Fruit fly (Drosophila melanogaster) whole organism, prepupa: Measurements from ENCODE around the gene MICU3.

Source experiments
- Blimp-1 ChIP-seq: fragments of 200-800 bp; sonication (Bioruptor generic); optimal IDR thresholded peaks from 3 replicates; lab custom pipeline; 2017; ENCODE audit warnings: missing biosample characterization, missing genetic modification characterization, mild to moderate bottlenecking, moderate library complexity, missing genetic modification reagents
- CG10631 ChIP-seq: fragments of 200-800 bp; sonication (Bioruptor generic); optimal IDR thresholded peaks from 2 replicates; lab custom pipeline; 2016; ENCODE audit warnings: missing biosample characterization, missing genetic modification characterization
- CG15336 ChIP-seq: fragments of 200-800 bp; sonication (Bioruptor generic); IDR thresholded peaks from 2 replicates; pipeline ENCODE4 v1.3.6; 2022; ENCODE audit warnings: missing biosample characterization, missing genetic modification characterization
- CG1621 ChIP-seq: fragments of 200-800 bp; sonication (Bioruptor generic); optimal IDR thresholded peaks from 3 replicates; lab custom pipeline; 2018; ENCODE audit warnings: missing biosample characterization, mild to moderate bottlenecking, missing genetic modification characterization
- CG16779 ChIP-seq: fragments of 200-800 bp; sonication (Bioruptor generic); optimal IDR thresholded peaks from 3 replicates; lab custom pipeline; 2017; ENCODE audit warnings: missing biosample characterization, mild to moderate bottlenecking, missing genetic modification characterization
- CG32006 ChIP-seq: fragments of 200-800 bp; sonication (Bioruptor generic); optimal IDR thresholded peaks from 3 replicates; lab custom pipeline; 2017; ENCODE audit warnings: missing biosample characterization, mild to moderate bottlenecking, missing genetic modification characterization
- CG3919 ChIP-seq: fragments of 200-800 bp; sonication (Bioruptor generic); optimal IDR thresholded peaks from 3 replicates; lab custom pipeline; 2016; ENCODE audit warnings: missing biosample characterization, missing genetic modification characterization
- CG4318 ChIP-seq: fragments of 200-800 bp; sonication (Bioruptor generic); optimal IDR thresholded peaks from 3 replicates; lab custom pipeline; 2017; ENCODE audit warnings: missing biosample characterization, mild to moderate bottlenecking, missing genetic modification characterization
- CG6163 ChIP-seq: fragments of 200-800 bp; sonication (Bioruptor generic); IDR thresholded peaks from 3 replicates; pipeline ENCODE4 v1.3.6; 2022; ENCODE audit warnings: missing biosample characterization, missing genetic modification characterization
- CG6276 ChIP-seq: fragments of 200-800 bp; sonication (Bioruptor generic); optimal IDR thresholded peaks from 2 replicates; lab custom pipeline; 2017; ENCODE audit warnings: missing biosample characterization, mild to moderate bottlenecking, missing genetic modification characterization
- CG6808 ChIP-seq: fragments of 200-800 bp; sonication (Bioruptor generic); optimal IDR thresholded peaks from 3 replicates; lab custom pipeline; 2017; ENCODE audit warnings: missing biosample characterization, missing genetic modification characterization, mild to moderate bottlenecking, moderate library complexity, missing genetic modification reagents
- CG8119 ChIP-seq: fragments of 200-800 bp; sonication (Bioruptor generic); IDR thresholded peaks from 3 replicates; pipeline ENCODE4 v1.3.6; 2022; ENCODE audit warnings: missing biosample characterization, missing genetic modification characterization
- Eip93F ChIP-seq: fragments of 200-800 bp; sonication (Bioruptor generic); optimal IDR thresholded peaks from 2 replicates; lab custom pipeline; 2016; ENCODE audit warnings: missing biosample characterization, mild to moderate bottlenecking, missing genetic modification characterization
- Ets21C ChIP-seq: fragments of 200-800 bp; sonication (Bioruptor generic); optimal IDR thresholded peaks from 3 replicates; lab custom pipeline; 2016; ENCODE audit warnings: missing biosample characterization, missing genetic modification characterization
- Ets96B ChIP-seq: fragments of 200-800 bp; optimal IDR thresholded peaks from 2 replicates; lab custom pipeline; 2019; ENCODE audit warnings: missing biosample characterization, mild to moderate bottlenecking, missing genetic modification characterization, moderate library complexity
- Hr38 ChIP-seq: sonication (Bioruptor generic); optimal IDR thresholded peaks from 2 replicates; lab custom pipeline; 2016; ENCODE audit warnings: missing biosample characterization, missing genetic modification characterization
- Hr4 ChIP-seq: fragments of 200-800 bp; sonication (Bioruptor generic); optimal IDR thresholded peaks from 3 replicates; lab custom pipeline; 2016; ENCODE audit warnings: missing biosample characterization, missing genetic modification characterization
- Sox14 ChIP-seq: fragments of 200-800 bp; sonication (Bioruptor generic); optimal IDR thresholded peaks from 3 replicates; lab custom pipeline; 2016; ENCODE audit warnings: missing biosample characterization, missing genetic modification characterization
- acj6 ChIP-seq: fragments of 200-800 bp; sonication (Bioruptor generic); optimal IDR thresholded peaks from 3 replicates; lab custom pipeline; 2016; ENCODE audit warnings: missing biosample characterization, missing genetic modification characterization
- cyc ChIP-seq: fragments of 200-800 bp; sonication (Bioruptor generic); optimal IDR thresholded peaks from 3 replicates; lab custom pipeline; 2016; ENCODE audit warnings: missing biosample characterization, missing genetic modification characterization
- dac ChIP-seq: fragments of 200-800 bp; sonication (Bioruptor generic); optimal IDR thresholded peaks from 2 replicates; lab custom pipeline; 2017; ENCODE audit warnings: missing biosample characterization, mild to moderate bottlenecking, missing genetic modification characterization
- dsx ChIP-seq: fragments of 200-800 bp; optimal IDR thresholded peaks from 3 replicates; lab custom pipeline; 2019; ENCODE audit warnings: missing biosample characterization, mild to moderate bottlenecking, missing genetic modification characterization, moderate library complexity; ENCODE audit not compliant: poor library complexity, severe bottlenecking
- eg ChIP-seq: fragments of 200-800 bp; sonication (Bioruptor generic); IDR thresholded peaks from 3 replicates; pipeline ENCODE4 v1.3.6; 2022; ENCODE audit warnings: missing biosample characterization, missing genetic modification characterization
- fd59A ChIP-seq: fragments of 200-800 bp; sonication (Bioruptor generic); optimal IDR thresholded peaks from 2 replicates; lab custom pipeline; 2017; ENCODE audit warnings: missing biosample characterization, mild to moderate bottlenecking, missing genetic modification characterization, missing genetic modification reagents
- fd85E ChIP-seq: fragments of 200-800 bp; sonication (Bioruptor generic); optimal IDR thresholded peaks from 3 replicates; lab custom pipeline; 2016; ENCODE audit warnings: missing biosample characterization, missing genetic modification characterization
- fkh ChIP-seq: fragments of 200-800 bp; sonication (Bioruptor generic); optimal IDR thresholded peaks from 3 replicates; lab custom pipeline; 2017; ENCODE audit warnings: missing biosample characterization, mild to moderate bottlenecking, missing genetic modification characterization, moderate library complexity
- net ChIP-seq: fragments of 200-800 bp; sonication (Bioruptor generic); optimal IDR thresholded peaks from 3 replicates; lab custom pipeline; 2016; ENCODE audit warnings: missing biosample characterization, missing genetic modification characterization
- spab ChIP-seq: fragments of 200-800 bp; sonication (Bioruptor generic); optimal IDR thresholded peaks from 2 replicates; lab custom pipeline; 2017; ENCODE audit warnings: missing biosample characterization, mild to moderate bottlenecking, missing genetic modification characterization, missing genetic modification reagents
- ss ChIP-seq, 2 experiments: fragments of 200-800 bp; sonication (Bioruptor generic); optimal IDR thresholded peaks; 2 replicates in 1 of 2; 3 replicates in 1 of 2; lab custom pipeline; 2017 to 2018; ENCODE audit warnings: mild to moderate bottlenecking in 2 of 2, missing biosample characterization in 2 of 2, missing genetic modification characterization in 2 of 2, moderate library complexity in 1 of 2

The MICU3 gene

DNA sequence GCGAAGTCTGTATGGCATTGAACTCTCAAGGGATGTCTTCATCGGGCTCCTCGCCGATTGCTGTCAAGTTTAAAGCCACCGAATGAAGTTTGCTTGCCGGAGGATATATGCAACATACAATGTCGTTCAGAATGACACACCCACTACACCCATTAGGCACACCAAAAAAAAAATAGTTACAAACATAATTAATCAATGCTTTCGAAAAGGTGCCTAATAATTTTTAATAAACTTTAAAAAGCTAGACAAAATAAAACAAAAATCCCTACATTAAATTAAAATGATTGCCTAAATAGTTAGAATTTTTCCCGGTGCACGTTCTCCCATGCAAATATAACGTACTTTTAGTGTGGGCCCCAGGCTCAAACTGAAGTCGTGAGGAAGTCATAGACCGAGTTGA, 34.6 kb upstream of the MICU3 start (continued):
- TF ChIP-seq spab (GFP tag; lab: Kevin White, UChicago) = no peak
- TF ChIP-seq CG16779 (tag; lab: Kevin White, UChicago) = no peak
- peak; percentile 19 for TF ChIP-seq CG3919 (GFP tag; lab: Kevin White, UChicago)
- TF ChIP-seq Hr4 (GFP tag; lab: Kevin White, UChicago) = peak; percentile 22
- no peak for TF ChIP-seq Blimp-1 (GFP tag; lab: Kevin White, UChicago)
- TF ChIP-seq Sox14 (GFP tag; lab: Kevin White, UChicago) = peak; percentile 3
- no peak for TF ChIP-seq CG10631

DNA sequence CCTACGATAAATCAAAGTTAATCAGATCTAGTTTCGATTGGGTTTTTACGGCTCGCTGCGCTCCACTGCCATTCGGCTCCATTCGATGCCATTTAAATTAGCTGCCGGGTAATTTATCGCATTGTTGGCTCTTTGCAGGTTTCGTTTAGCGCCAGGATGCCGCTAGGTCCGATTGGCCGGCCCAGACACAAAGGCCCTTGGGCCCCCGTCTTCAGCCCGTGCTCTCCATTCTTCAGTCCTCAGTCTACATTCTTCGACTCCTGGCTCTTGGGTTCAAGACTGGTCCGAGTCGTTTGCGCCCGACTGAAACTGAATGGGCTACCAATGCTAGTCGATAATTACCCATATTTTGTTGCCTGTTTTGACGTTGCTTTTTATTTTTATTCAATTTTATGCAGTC, 33.9 kb upstream of the MICU3 start:
- TF ChIP-seq CG4318 (GFP tag; lab: Kevin White, UChicago) = no peak
- peak; percentile 73 for TF ChIP-seq dsx (GFP tag; lab: Kevin White, UChicago)
- TF ChIP-seq ss (GFP tag; optimal IDR thresholded peaks at IDR 0.05; lab: Kevin White, UChicago) = peak in 1 of 2 experiments; percentile 54
- peak; percentile 44 for TF ChIP-seq CG1621 (tag; lab: Kevin White, UChicago)
- TF ChIP-seq CG8119 (GFP tag; lab: Robert Waterston, UW) = no peak

DNA sequence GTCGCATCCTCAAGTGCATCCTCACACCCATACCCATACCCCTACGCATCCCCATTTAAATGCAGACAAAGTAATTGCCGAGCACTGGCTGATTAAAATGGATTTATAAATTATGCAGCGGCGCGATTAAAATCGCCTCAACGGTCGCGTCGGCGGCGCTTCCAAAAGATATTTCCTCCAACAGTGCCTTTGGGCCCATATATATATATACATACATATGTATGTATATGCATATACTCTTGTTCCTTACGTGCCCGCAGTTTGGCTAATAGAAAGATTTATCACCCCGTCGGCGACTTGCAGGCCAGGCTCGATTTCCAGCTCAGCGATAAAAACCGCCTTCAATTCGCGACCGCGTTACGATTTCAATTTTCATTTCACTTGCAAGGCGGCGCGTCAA, 30.4 kb upstream of the MICU3 start:
- TF ChIP-seq Blimp-1 (GFP tag; lab: Kevin White, UChicago) = no peak
- TF ChIP-seq fd85E (GFP tag; lab: Kevin White, UChicago) = no peak

- TF ChIP-seq acj6 (GFP tag; lab: Kevin White, UChicago) (no peak), CG32006 (GFP tag; lab: Kevin White, UChicago) (peak; percentile 54), CG6276 (GFP tag; lab: Kevin White, UChicago) (peak; percentile 32), CG6808 (GFP tag; lab: Kevin White, UChicago) (no peak), Ets21C (no peak), CG4318 (GFP tag; lab: Kevin White, UChicago) (peak; percentile 29), Hr38 (no peak), CG8119 (GFP tag; lab: Robert Waterston, UW) (peak; percentile 42; the same call in 1 of the 3 replicates), Eip93F (GFP tag; lab: Kevin White, UChicago) (no peak), eg (GFP tag; lab: Robert Waterston, UW) (peak; percentile 61; the same call in 2 of the 3 replicates), CG6163 (GFP tag; lab: Robert Waterston, UW) (0 out of 3 replicates have a peak, but pooled peaks have one; percentile 33), net (GFP tag; lab: Kevin White, UChicago) (no peak), CG16779 (tag; lab: Kevin White, UChicago) (no peak), fd59A (GFP tag; lab: Kevin White, UChicago) (no peak), dac (GFP tag; lab: Kevin White, UChicago) (no peak), CG15336 (GFP tag; lab: Robert Waterston, UW) (0 out of 2 replicates have a peak, but pooled peaks have one; percentile 13)
- TF ChIP-seq, all 60 proteins: peak for 7
Observed at dm6 chr3R:19820994-19821393, 26.1 kb upstream of the MICU3 start.

DNA sequence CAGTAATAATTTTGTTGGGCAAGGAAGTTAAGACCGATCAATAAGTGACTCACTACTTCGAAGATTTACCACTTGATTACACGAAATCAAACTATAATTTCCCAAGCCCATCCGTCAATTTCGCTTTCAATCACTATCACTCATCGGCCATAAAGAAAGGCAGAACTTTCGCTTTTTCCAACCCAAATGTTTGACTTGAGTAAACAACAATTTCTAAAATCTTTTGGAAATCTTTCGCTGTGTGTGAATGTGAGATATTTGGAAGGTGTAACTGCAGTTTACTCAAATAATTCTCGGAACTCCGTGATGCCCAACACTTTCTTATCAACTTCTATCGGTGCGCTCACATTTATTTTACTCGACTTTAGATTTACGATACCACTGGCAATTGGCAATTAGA, 25.0 kb upstream of the MICU3 start:
- TF ChIP-seq Ets96B (no peak), Ets21C (no peak), fkh (GFP tag; lab: Kevin White, UChicago) (peak; percentile 13)
- TF ChIP-seq, all 60 proteins: peak for 1

- TF ChIP-seq cyc = no peak
- no peak for TF ChIP-seq fd59A (GFP tag; lab: Kevin White, UChicago)
Observed at dm6 chr3R:19824480-19824879, 22.6 kb upstream of the MICU3 start.
